Worm (Caenorhabditis elegans): Measurements from ENCODE around the gene ZK792.4.

ce11 chrIV:11717094-11717876 lies 35.5 kb upstream of the ZK792.4 start:
- no peak for TF ChIP-seq T22C8.4 (GFP tag; IDR thresholded peaks at IDR 0.05)
- no peak for TF ChIP-seq med-1 (GFP tag; optimal IDR thresholded peaks at IDR 0.05; ENCODE audit: insufficient read depth)
